Fruit fly (Drosophila melanogaster): ENCODE measurements around the gene ATPsynGL.

dm6 chr2L:7771891-7772290 is 24.8 kb downstream of the ATPsynGL start:
- TF ChIP-seq psq (optimal IDR thresholded peaks at IDR 0.05) (no peak), ttk (optimal IDR thresholded peaks at IDR 0.05) (no peak)
